Fruit fly (Drosophila melanogaster): ENCODE results near the gene mRpS6.
A peak's percentile ranks its signal among the peaks of the same experiment; 100 is the strongest.

Gene mRpS6

dm6 chr3L:4408313-4409133, 44.2 kb downstream of the mRpS6 start (continued):
- TF ChIP-seq CG12219 (GFP tag; optimal IDR thresholded peaks at IDR 0.05) (no peak), usp (GFP tag; optimal IDR thresholded peaks at IDR 0.05) (no peak), CG10209 (GFP tag; optimal IDR thresholded peaks at IDR 0.05) (no peak), Rfx (GFP tag; IDR thresholded peaks at IDR 0.05) (no peak), CG12104 (GFP tag; optimal IDR thresholded peaks at IDR 0.05) (no peak), Oli (tag; optimal IDR thresholded peaks at IDR 0.05) (no peak), zf30C (GFP tag; optimal IDR thresholded peaks at IDR 0.05) (peak; percentile 5), prd (optimal IDR thresholded peaks at IDR 0.05) (no peak), prd (GFP tag; IDR thresholded peaks at IDR 0.05) (0 out of 3 replicates have a peak, but pooled peaks have one; percentile 22), NC2α (GFP tag; optimal IDR thresholded peaks at IDR 0.05) (no peak), trem (tag; optimal IDR thresholded peaks at IDR 0.05) (no peak), gt (GFP tag; IDR thresholded peaks at IDR 0.05) (no peak), Dref (GFP tag; IDR thresholded peaks at IDR 0.05) (no peak), Myb (GFP tag; optimal IDR thresholded peaks at IDR 0.05) (no peak)

DNA sequence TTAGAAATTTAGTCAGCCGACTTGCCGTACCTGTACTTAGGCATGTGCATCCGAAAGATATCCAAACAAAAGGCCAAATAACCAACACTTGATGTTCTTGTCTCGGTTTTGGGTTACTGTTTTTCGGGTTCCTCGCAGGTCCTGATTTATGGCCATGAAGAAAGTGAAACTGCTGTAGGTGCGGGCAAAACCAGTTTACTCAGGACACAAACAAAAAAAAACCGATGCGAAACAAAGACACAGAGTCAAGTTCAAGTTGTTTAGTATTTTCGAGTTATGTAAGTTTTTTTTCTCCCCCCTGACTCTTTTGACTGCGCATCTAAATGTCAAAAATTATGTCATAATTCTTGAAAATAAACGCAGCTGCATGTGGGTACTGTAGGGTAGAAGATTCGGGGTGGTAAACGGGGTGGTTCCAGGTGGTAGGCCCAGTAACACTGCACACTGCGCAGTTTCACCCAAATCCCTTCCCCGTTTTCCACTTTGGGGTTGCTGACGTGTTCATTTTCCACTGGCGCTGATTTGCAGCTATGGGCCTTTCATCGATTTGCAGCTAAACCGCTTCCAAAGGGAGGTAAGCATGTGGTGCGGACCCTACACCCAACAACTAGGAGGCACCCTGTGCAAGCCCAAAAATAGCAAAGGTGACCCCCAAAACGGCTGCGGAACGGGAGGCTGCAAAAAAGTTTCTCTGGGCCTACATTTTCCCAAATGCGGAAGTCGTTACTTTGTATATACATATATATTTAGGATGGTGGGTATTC, 45.0 kb downstream of the mRpS6 start:
- no peak for TF ChIP-seq stwl (tag; optimal IDR thresholded peaks at IDR 0.05)
- no peak for TF ChIP-seq CG15073 (GFP tag; optimal IDR thresholded peaks at IDR 0.05)
- TF ChIP-seq CG6254 (GFP tag; optimal IDR thresholded peaks at IDR 0.05) = peak; percentile 70
- TF ChIP-seq stc (GFP tag; IDR thresholded peaks at IDR 0.05) = no peak
- peak; percentile 80 for TF ChIP-seq Xbp1 (GFP tag; optimal IDR thresholded peaks at IDR 0.05)
- TF ChIP-seq CG6654 (GFP tag; optimal IDR thresholded peaks at IDR 0.05) = no peak
- 0 out of 2 replicates have a peak, but pooled peaks have one; percentile 28 for TF ChIP-seq NFAT (GFP tag; IDR thresholded peaks at IDR 0.05)
- peak in 1 of 2 experiments; percentile 96 for TF ChIP-seq tll (GFP tag; optimal IDR thresholded peaks at IDR 0.05)
- no peak for TF ChIP-seq twi (tag; optimal IDR thresholded peaks at IDR 0.05)
- TF ChIP-seq CG9932 (GFP tag; IDR thresholded peaks at IDR 0.05) = peak; percentile 34; the same call in 1 of the 2 replicates
- TF ChIP-seq Ada2b (GFP tag; IDR thresholded peaks at IDR 0.05) = no peak
- 0 out of 2 replicates have a peak, but pooled peaks have one; percentile 13 for TF ChIP-seq CG16779 (GFP tag; IDR thresholded peaks at IDR 0.05)
- no peak for TF ChIP-seq MBD-R2 (GFP tag; IDR thresholded peaks at IDR 0.05)
- TF ChIP-seq kay (GFP tag; optimal IDR thresholded peaks at IDR 0.05) = no peak
- no peak for TF ChIP-seq sens (GFP tag)
- TF ChIP-seq CG11696 (GFP tag; IDR thresholded peaks at IDR 0.05) = no peak
- peak; percentile 66 for TF ChIP-seq zen (tag; optimal IDR thresholded peaks at IDR 0.05)
- no peak for TF ChIP-seq grn (GFP tag; optimal IDR thresholded peaks at IDR 0.05)
- TF ChIP-seq ara (GFP tag; IDR thresholded peaks at IDR 0.05) = peak; percentile 17; the same call in 1 of the 2 replicates
- peak; percentile 26; the same call in 1 of the 3 replicates for TF ChIP-seq Dbx (GFP tag; IDR thresholded peaks at IDR 0.05)
- TF ChIP-seq ERR (GFP tag; optimal IDR thresholded peaks at IDR 0.05) = peak; percentile 73
- TF ChIP-seq nerfin-2 (GFP tag; IDR thresholded peaks at IDR 0.05; ENCODE audit: partially characterized antibody) = no peak
- peak; percentile 15 for TF ChIP-seq CG10543 (GFP tag; optimal IDR thresholded peaks at IDR 0.05)
- TF ChIP-seq Dll (GFP tag; IDR thresholded peaks at IDR 0.05; ENCODE audit: partially characterized antibody) = no peak
- TF ChIP-seq Six4 (GFP tag; optimal IDR thresholded peaks at IDR 0.05) = no peak
- no peak for TF ChIP-seq ab (GFP tag; optimal IDR thresholded peaks at IDR 0.05)
- no peak for TF ChIP-seq salm (tag; optimal IDR thresholded peaks at IDR 0.05)
- TF ChIP-seq CG34224 (GFP tag; IDR thresholded peaks at IDR 0.05; ENCODE audit: partially characterized antibody) = 0 out of 3 replicates have a peak, but pooled peaks have one; percentile 36
- peak; percentile 81 for TF ChIP-seq cad (GFP tag; optimal IDR thresholded peaks at IDR 0.05)
- TF ChIP-seq pita (GFP tag; optimal IDR thresholded peaks at IDR 0.05) = no peak
- TF ChIP-seq Nf-YC (tag; optimal IDR thresholded peaks at IDR 0.05) = peak; percentile 88
- TF ChIP-seq CG8281 (tag; optimal IDR thresholded peaks at IDR 0.05) = no peak
- no peak for TF ChIP-seq CG10979 (tag; optimal IDR thresholded peaks at IDR 0.05)
- TF ChIP-seq ind (GFP tag; optimal IDR thresholded peaks at IDR 0.05) = no peak
